Fruit fly (Drosophila melanogaster) whole organism, embryonic: Measurements from ENCODE around the gene regucalcin.
A peak's percentile ranks its signal among the peaks of the same experiment; 100 is the strongest.

Experiments
- Atf6 ChIP-seq: fragments of 200-800 bp; sonication (Bioruptor generic); IDR thresholded peaks from 2 replicates; pipeline ENCODE4 v1.3.6; 2022; ENCODE audit warnings: missing biosample characterization, missing genetic modification characterization
- Bdp1 ChIP-seq: fragments of 200-800 bp; sonication (Bioruptor generic); optimal IDR thresholded peaks from 3 replicates; lab custom pipeline; 2016; ENCODE audit warnings: missing biosample characterization, missing genetic modification characterization
- CG10462 ChIP-seq: fragments of 200-800 bp; sonication (Bioruptor generic); optimal IDR thresholded peaks from 2 replicates; lab custom pipeline; 2016; ENCODE audit warnings: missing biosample characterization, missing genetic modification characterization
- CG11456 ChIP-seq: fragments of 200-800 bp; sonication (Bioruptor generic); IDR thresholded peaks from 3 replicates; pipeline ENCODE4 v1.3.6; 2022; ENCODE audit warnings: missing biosample characterization, missing genetic modification characterization
- CG13775 ChIP-seq: fragments of 200-800 bp; sonication (Bioruptor generic); optimal IDR thresholded peaks from 3 replicates; lab custom pipeline; 2017; ENCODE audit warnings: missing biosample characterization, mild to moderate bottlenecking, missing genetic modification characterization
- CG14014 ChIP-seq: fragments of 200-800 bp; sonication (Bioruptor generic); IDR thresholded peaks from 2 replicates; pipeline ENCODE4 v1.3.6; 2022; ENCODE audit warnings: missing biosample characterization, missing genetic modification characterization
- CG14441 ChIP-seq: fragments of 200-800 bp; sonication (Bioruptor generic); IDR thresholded peaks from 2 replicates; pipeline ENCODE4 v1.3.6; 2022; ENCODE audit warnings: missing biosample characterization, missing genetic modification characterization
- CG2678 ChIP-seq: fragments of 200-800 bp; sonication (Bioruptor generic); optimal IDR thresholded peaks from 3 replicates; lab custom pipeline; 2019; ENCODE audit warnings: missing biosample characterization, mild to moderate bottlenecking, missing genetic modification characterization, moderate library complexity
- CG2712 ChIP-seq: fragments of 200-800 bp; optimal IDR thresholded peaks from 3 replicates; lab custom pipeline; 2019; ENCODE audit warnings: missing biosample characterization, mild to moderate bottlenecking, missing genetic modification characterization, moderate library complexity
- CG30403 ChIP-seq: fragments of 200-800 bp; sonication (Bioruptor generic); optimal IDR thresholded peaks from 3 replicates; lab custom pipeline; 2016; ENCODE audit warnings: missing biosample characterization, missing genetic modification characterization
- CG31365 ChIP-seq: fragments of 200-800 bp; sonication (Bioruptor generic); optimal IDR thresholded peaks from 2 replicates; lab custom pipeline; 2018; ENCODE audit warnings: missing biosample characterization, mild to moderate bottlenecking, missing genetic modification characterization
- CG4424 ChIP-seq: fragments of 200-800 bp; sonication (Bioruptor generic); optimal IDR thresholded peaks from 3 replicates; lab custom pipeline; 2016; ENCODE audit warnings: missing biosample characterization, missing genetic modification characterization
- CG6272 ChIP-seq: fragments of 200-800 bp; sonication (Bioruptor generic); IDR thresholded peaks from 2 replicates; pipeline ENCODE4 v1.3.6; 2022; ENCODE audit warnings: missing biosample characterization, missing genetic modification characterization
- CG7556 ChIP-seq: fragments of 200-800 bp; sonication (Bioruptor generic); optimal IDR thresholded peaks from 2 replicates; lab custom pipeline; 2017; ENCODE audit warnings: missing biosample characterization, mild to moderate bottlenecking, missing genetic modification characterization
- CG7745 ChIP-seq: fragments of 200-800 bp; sonication (Bioruptor generic); optimal IDR thresholded peaks from 2 replicates; lab custom pipeline; 2018; ENCODE audit warnings: missing biosample characterization, mild to moderate bottlenecking, missing genetic modification characterization, moderate library complexity
- CG7928 ChIP-seq: fragments of 200-800 bp; sonication (Bioruptor generic); optimal IDR thresholded peaks from 2 replicates; lab custom pipeline; 2017; ENCODE audit warnings: missing biosample characterization, mild to moderate bottlenecking, missing genetic modification characterization
- CG7963 ChIP-seq: fragments of 200-800 bp; sonication (Bioruptor generic); IDR thresholded peaks from 3 replicates; pipeline ENCODE4 v1.3.6; 2022; ENCODE audit warnings: missing biosample characterization, missing genetic modification characterization; ENCODE audit not compliant: partially characterized antibody
- CG8765 ChIP-seq: fragments of 200-800 bp; sonication (Bioruptor generic); IDR thresholded peaks from 2 replicates; pipeline ENCODE4 v1.3.6; 2022; ENCODE audit warnings: missing biosample characterization, missing genetic modification characterization
- CG8924 ChIP-seq: fragments of 200-800 bp; optimal IDR thresholded peaks from 3 replicates; lab custom pipeline; 2019; ENCODE audit warnings: missing biosample characterization, mild to moderate bottlenecking, missing genetic modification characterization, moderate library complexity
- CoRest ChIP-seq: fragments of 200-800 bp; sonication (Bioruptor generic); optimal IDR thresholded peaks from 3 replicates; lab custom pipeline; 2018; ENCODE audit warnings: missing biosample characterization, mild to moderate bottlenecking, missing genetic modification characterization, moderate library complexity
- D19A ChIP-seq: fragments of 200-800 bp; optimal IDR thresholded peaks from 3 replicates; lab custom pipeline; 2019; ENCODE audit warnings: missing biosample characterization, mild to moderate bottlenecking, missing genetic modification characterization, moderate library complexity
- D19B ChIP-seq: fragments of 200-800 bp; sonication (Bioruptor generic); optimal IDR thresholded peaks from 2 replicates; lab custom pipeline; 2017; ENCODE audit warnings: missing biosample characterization, mild to moderate bottlenecking, missing genetic modification characterization
- Doc2 ChIP-seq: fragments of 200-800 bp; sonication (Bioruptor generic); IDR thresholded peaks from 2 replicates; pipeline ENCODE4 v1.3.6; 2022; ENCODE audit warnings: missing biosample characterization, missing genetic modification characterization
- Fer1 ChIP-seq: fragments of 200-800 bp; sonication (Bioruptor generic); optimal IDR thresholded peaks from 2 replicates; lab custom pipeline; 2017; ENCODE audit warnings: missing biosample characterization, mild to moderate bottlenecking, missing genetic modification characterization
- Fer3 ChIP-seq: fragments of 200-800 bp; sonication (Bioruptor generic); optimal IDR thresholded peaks from 2 replicates; lab custom pipeline; 2018; ENCODE audit warnings: missing biosample characterization, mild to moderate bottlenecking, missing genetic modification characterization, moderate library complexity
- HLH54F ChIP-seq: fragments of 200-800 bp; sonication (Bioruptor generic); optimal IDR thresholded peaks from 3 replicates; lab custom pipeline; 2016; ENCODE audit warnings: missing biosample characterization, missing genetic modification characterization
- Hr51 ChIP-seq, 2 experiments: fragments of 200-800 bp; sonication (Bioruptor generic); optimal IDR thresholded peaks; 2 replicates in 1 of 2; 3 replicates in 1 of 2; lab custom pipeline; 2016 to 2018; ENCODE audit warnings: missing biosample characterization in 2 of 2, missing genetic modification characterization in 2 of 2, mild to moderate bottlenecking in 1 of 2, moderate library complexity in 1 of 2
- Hr78 ChIP-seq, 2 experiments: fragments of 200-800 bp in 1 of 2; fragments of >200 bp in 1 of 2; sonication (Bioruptor generic) in 1 of 2; optimal IDR thresholded peaks; 2 replicates each; lab custom pipeline; 2017 to 2019; ENCODE audit warnings: missing biosample characterization in 2 of 2, missing genetic modification characterization in 2 of 2, mild to moderate bottlenecking in 1 of 2, moderate library complexity in 1 of 2
- NK7.1 ChIP-seq: fragments of 200-800 bp; sonication (Bioruptor generic); optimal IDR thresholded peaks from 3 replicates; lab custom pipeline; 2016; ENCODE audit warnings: missing biosample characterization, missing genetic modification characterization
- Nf-YA ChIP-seq: fragments of 200-800 bp; sonication (Bioruptor generic); IDR thresholded peaks from 2 replicates; pipeline ENCODE4 v1.3.6; 2022; ENCODE audit warnings: missing biosample characterization, missing genetic modification characterization
- Nf-YC ChIP-seq: fragments of 200-800 bp; optimal IDR thresholded peaks from 3 replicates; lab custom pipeline; 2019; ENCODE audit warnings: missing biosample characterization, mild to moderate bottlenecking, missing genetic modification characterization, moderate library complexity
- Rfx ChIP-seq: fragments of 200-800 bp; sonication (Bioruptor generic); IDR thresholded peaks from 2 replicates; pipeline ENCODE4 v1.3.6; 2022; ENCODE audit warnings: missing biosample characterization, missing genetic modification characterization
- Sox100B ChIP-seq: fragments of 200-800 bp; sonication (Bioruptor generic); optimal IDR thresholded peaks from 3 replicates; lab custom pipeline; 2018; ENCODE audit warnings: missing biosample characterization, mild to moderate bottlenecking, missing genetic modification characterization
- Ssrp ChIP-seq: fragments of 200-800 bp; sonication (Bioruptor generic); optimal IDR thresholded peaks from 2 replicates; lab custom pipeline; 2018; ENCODE audit warnings: missing biosample characterization, mild to moderate bottlenecking, missing genetic modification characterization, moderate library complexity
- corto ChIP-seq: fragments of 200-800 bp; sonication (Bioruptor generic); optimal IDR thresholded peaks from 2 replicates; lab custom pipeline; 2016; ENCODE audit warnings: missing biosample characterization, mild to moderate bottlenecking, missing genetic modification characterization, moderate library complexity
- danr ChIP-seq: fragments of 200-800 bp; sonication (Bioruptor generic); IDR thresholded peaks from 2 replicates; pipeline ENCODE4 v1.3.6; 2022; ENCODE audit warnings: missing biosample characterization, missing genetic modification characterization
- dati ChIP-seq: fragments of 200-800 bp; sonication (Bioruptor generic); IDR thresholded peaks from 2 replicates; pipeline ENCODE4 v1.3.6; 2022; ENCODE audit warnings: missing biosample characterization, missing genetic modification characterization
- dmrt99B ChIP-seq: fragments of 200-800 bp; sonication (Bioruptor generic); optimal IDR thresholded peaks from 2 replicates; lab custom pipeline; 2018; ENCODE audit warnings: missing biosample characterization, mild to moderate bottlenecking, missing genetic modification characterization, moderate library complexity
- dpn ChIP-seq, 2 experiments: fragments of 200-800 bp; sonication (Bioruptor generic); optimal IDR thresholded peaks; 3 replicates each; lab custom pipeline; 2016; ENCODE audit warnings: missing biosample characterization in 2 of 2, missing genetic modification characterization in 2 of 2
- emc ChIP-seq: fragments of 200-800 bp; sonication (Bioruptor generic); optimal IDR thresholded peaks from 2 replicates; lab custom pipeline; 2016; ENCODE audit warnings: missing biosample characterization, missing genetic modification characterization
- esg ChIP-seq: fragments of 200-800 bp; sonication (Bioruptor generic); conservative IDR thresholded peaks from 2 replicates; pipeline ENCODE4 v1.3.6; 2022; ENCODE audit warnings: missing biosample characterization, missing genetic modification characterization
- fu2 ChIP-seq: fragments of 200-800 bp; sonication (Bioruptor generic); optimal IDR thresholded peaks from 2 replicates; lab custom pipeline; 2016; ENCODE audit warnings: missing biosample characterization, missing genetic modification characterization
- grau ChIP-seq: fragments of 200-800 bp; optimal IDR thresholded peaks from 3 replicates; lab custom pipeline; 2019; ENCODE audit warnings: missing biosample characterization, mild to moderate bottlenecking, missing genetic modification characterization, moderate library complexity
- gro ChIP-seq: fragments of 200-800 bp; sonication (Bioruptor generic); optimal IDR thresholded peaks from 2 replicates; lab custom pipeline; 2016; ENCODE audit warnings: missing biosample characterization, missing genetic modification characterization
- gsb ChIP-seq: fragments of 200-800 bp; sonication (Bioruptor generic); IDR thresholded peaks from 2 replicates; pipeline ENCODE4 v1.3.6; 2022; ENCODE audit warnings: missing biosample characterization, missing genetic modification characterization
- nmo ChIP-seq: fragments of 200-800 bp; sonication (Bioruptor generic); optimal IDR thresholded peaks from 2 replicates; lab custom pipeline; 2018; ENCODE audit warnings: missing biosample characterization, mild to moderate bottlenecking, missing genetic modification characterization, moderate library complexity
- phol ChIP-seq: fragments of 200-800 bp; sonication (Bioruptor generic); optimal IDR thresholded peaks from 3 replicates; lab custom pipeline; 2018; ENCODE audit warnings: missing biosample characterization, mild to moderate bottlenecking, missing genetic modification characterization, moderate library complexity
- repo ChIP-seq: fragments of 200-800 bp; sonication (Bioruptor generic); optimal IDR thresholded peaks from 2 replicates; lab custom pipeline; 2016; ENCODE audit warnings: missing biosample characterization, missing genetic modification characterization
- tup ChIP-seq: fragments of 200-800 bp; sonication (Bioruptor generic); optimal IDR thresholded peaks from 2 replicates; lab custom pipeline; 2016; ENCODE audit warnings: missing biosample characterization, mild to moderate bottlenecking, missing genetic modification characterization, moderate library complexity
- usp ChIP-seq: fragments of >200 bp; optimal IDR thresholded peaks from 2 replicates; lab custom pipeline; 2017; ENCODE audit warnings: missing biosample characterization, missing genetic modification characterization
- wor ChIP-seq: fragments of 200-800 bp; sonication (Bioruptor generic); IDR thresholded peaks from 2 replicates; pipeline ENCODE4 v1.3.6; 2022; ENCODE audit warnings: missing biosample characterization, missing genetic modification characterization

regucalcin gene

DNA sequence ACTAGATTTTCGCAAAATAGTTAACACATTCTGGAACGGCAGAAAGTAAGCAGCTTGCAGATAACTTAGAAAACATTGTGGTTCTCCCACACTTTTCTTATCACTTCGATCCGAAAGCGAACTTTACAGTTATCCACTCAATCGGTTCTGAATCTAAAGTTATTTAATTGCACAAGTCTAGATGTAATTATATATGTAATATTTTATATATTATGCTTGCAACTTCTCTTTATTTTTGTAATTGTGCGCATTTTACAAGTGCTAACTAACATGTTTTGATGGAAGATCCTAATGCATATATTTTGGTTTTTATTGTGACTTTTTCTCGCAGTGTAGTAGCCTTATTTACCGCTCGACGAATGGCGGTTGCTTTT lies 7.8 kb upstream of the regucalcin start (continued):
- TF ChIP-seq fu2 (GFP tag; lab: Kevin White, UChicago) (no peak), Fer3 (tag; lab: Kevin White, UChicago) (no peak), D19A (tag; lab: Kevin White, UChicago) (no peak), Ssrp (tag; lab: Kevin White, UChicago) (peak; percentile 10), NK7.1 (no peak), Rfx (GFP tag; lab: Robert Waterston, UW) (peak; percentile 2; the same call in 1 of the 2 replicates), Atf6 (GFP tag; lab: Robert Waterston, UW) (no peak), esg (GFP tag; lab: Robert Waterston, UW) (no peak), grau (tag; lab: Kevin White, UChicago) (peak; percentile 45), CG7928 (no peak), tup (GFP tag; lab: Kevin White, UChicago) (no peak), CG8924 (peak; percentile 26), CG6272 (0 out of 2 replicates have a peak, but pooled peaks have one; percentile 2), HLH54F (no peak), CG4424 (GFP tag; lab: Kevin White, UChicago) (peak; percentile 0), D19B (GFP tag; lab: Kevin White, UChicago) (no peak), CG2712 (tag; lab: Kevin White, UChicago) (peak; percentile 2), dpn (GFP tag; optimal IDR thresholded peaks at IDR 0.05; lab: Kevin White, UChicago) (peak in 1 of 2 experiments; percentile 2), CG10462 (GFP tag; lab: Kevin White, UChicago) (no peak), Bdp1 (no peak), CG2678 (tag; lab: Kevin White, UChicago) (peak; percentile 61), emc (GFP tag; lab: Kevin White, UChicago) (no peak), Doc2 (GFP tag; lab: Robert Waterston, UW) (no peak), CG31365 (tag; lab: Kevin White, UChicago) (no peak), CG7745 (tag; lab: Kevin White, UChicago) (no peak), CG30403 (GFP tag; lab: Kevin White, UChicago) (peak; percentile 57), CG13775 (GFP tag; lab: Kevin White, UChicago) (peak; percentile 3), nmo (GFP tag; lab: Kevin White, UChicago) (peak; percentile 65), CG11456 (no peak), dati (GFP tag; lab: Robert Waterston, UW) (no peak), gro (no peak), Hr51 (GFP tag; optimal IDR thresholded peaks at IDR 0.05; lab: Kevin White, UChicago) (peak in 1 of 2 experiments; percentile 62), usp (no peak), phol (tag; lab: Kevin White, UChicago) (peak; percentile 53), Hr78 (GFP tag; optimal IDR thresholded peaks at IDR 0.05; lab: Kevin White, UChicago) (no peak), corto (GFP tag; lab: Kevin White, UChicago) (no peak), danr (no peak), wor (0 out of 2 replicates have a peak, but pooled peaks have one; percentile 9), CG8765 (GFP tag; lab: Robert Waterston, UW) (no peak), CoRest (tag; lab: Kevin White, UChicago) (peak; percentile 61), Nf-YA (no peak), CG7963 (no peak), Fer1 (GFP tag; lab: Kevin White, UChicago) (peak; percentile 0), Nf-YC (tag; lab: Kevin White, UChicago) (peak; percentile 4), repo (GFP tag; lab: Kevin White, UChicago) (no peak), Sox100B (GFP tag; lab: Kevin White, UChicago) (peak; percentile 76), CG14441 (0 out of 2 replicates have a peak, but pooled peaks have one; percentile 3), dmrt99B (tag; lab: Kevin White, UChicago) (peak; percentile 72), CG14014 (no peak), CG7556 (peak; percentile 67), gsb (GFP tag; lab: Robert Waterston, UW) (no peak)
